Fruit fly (Drosophila melanogaster) whole organism, embryonic: ENCODE data around the gene Cpr64Ab.

Source experiments
- Aef1 ChIP-seq: fragments of 200-800 bp; sonication (Bioruptor generic); IDR thresholded peaks from 3 replicates; pipeline ENCODE4 v1.3.6; 2022; ENCODE audit warnings: missing biosample characterization, missing genetic modification characterization
- B-H2 ChIP-seq: fragments of 200-800 bp; sonication (Bioruptor generic); optimal IDR thresholded peaks from 2 replicates; lab custom pipeline; 2018; ENCODE audit warnings: missing biosample characterization, mild to moderate bottlenecking, missing genetic modification characterization
- CG10209 ChIP-seq: fragments of 200-800 bp; sonication (Bioruptor generic); optimal IDR thresholded peaks from 3 replicates; lab custom pipeline; 2017; ENCODE audit warnings: missing biosample characterization, mild to moderate bottlenecking, missing genetic modification characterization, missing genetic modification reagents
- CG12155 ChIP-seq: fragments of 200-800 bp; sonication (Bioruptor generic); optimal IDR thresholded peaks from 3 replicates; lab custom pipeline; 2016; ENCODE audit warnings: missing biosample characterization, missing genetic modification characterization
- CG14014 ChIP-seq: fragments of 200-800 bp; sonication (Bioruptor generic); IDR thresholded peaks from 2 replicates; pipeline ENCODE4 v1.3.6; 2022; ENCODE audit warnings: missing biosample characterization, missing genetic modification characterization
- CG14667 ChIP-seq: fragments of 200-800 bp; sonication (Bioruptor generic); IDR thresholded peaks from 2 replicates; pipeline ENCODE4 v1.3.6; 2022; ENCODE audit warnings: missing biosample characterization, missing genetic modification characterization
- CG14965 ChIP-seq: fragments of 200-800 bp; sonication (Bioruptor generic); optimal IDR thresholded peaks from 2 replicates; lab custom pipeline; 2016; ENCODE audit warnings: missing biosample characterization, missing genetic modification characterization, borderline replicate concordance
- CG15696 ChIP-seq: fragments of 200-800 bp; sonication (Bioruptor generic); optimal IDR thresholded peaks from 2 replicates; lab custom pipeline; 2019; ENCODE audit warnings: missing biosample characterization, mild to moderate bottlenecking, missing genetic modification characterization, moderate library complexity
- CG2120 ChIP-seq: fragments of 200-800 bp; sonication (Bioruptor generic); optimal IDR thresholded peaks from 3 replicates; lab custom pipeline; 2016; ENCODE audit warnings: missing biosample characterization, missing genetic modification characterization
- CG2889 ChIP-seq: fragments of 200-800 bp; sonication (Bioruptor generic); IDR thresholded peaks from 3 replicates; pipeline ENCODE4 v1.3.6; 2022; ENCODE audit warnings: missing biosample characterization, missing genetic modification characterization
- CG31365 ChIP-seq: fragments of 200-800 bp; sonication (Bioruptor generic); optimal IDR thresholded peaks from 2 replicates; lab custom pipeline; 2018; ENCODE audit warnings: missing biosample characterization, mild to moderate bottlenecking, missing genetic modification characterization
- CG31441 ChIP-seq: fragments of 200-800 bp; sonication (Bioruptor generic); IDR thresholded peaks from 2 replicates; pipeline ENCODE4 v1.3.6; 2022; ENCODE audit warnings: missing biosample characterization, missing genetic modification characterization
- CG3163 ChIP-seq: fragments of 200-800 bp; sonication (Bioruptor generic); optimal IDR thresholded peaks from 3 replicates; lab custom pipeline; 2016; ENCODE audit warnings: missing biosample characterization, missing genetic modification characterization
- CG3407 ChIP-seq: fragments of 200-800 bp; sonication (Bioruptor generic); optimal IDR thresholded peaks from 2 replicates; lab custom pipeline; 2018; ENCODE audit warnings: missing biosample characterization, mild to moderate bottlenecking, missing genetic modification characterization
- CG7372 ChIP-seq: fragments of 200-800 bp; sonication (Bioruptor generic); IDR thresholded peaks from 2 replicates; pipeline ENCODE4 v1.3.6; 2022; ENCODE audit warnings: missing biosample characterization, missing genetic modification characterization
- CG7839 ChIP-seq: fragments of 200-800 bp; sonication (Bioruptor generic); optimal IDR thresholded peaks from 3 replicates; lab custom pipeline; 2018; ENCODE audit warnings: missing biosample characterization, mild to moderate bottlenecking, missing genetic modification characterization, moderate library complexity
- CG8089 ChIP-seq: fragments of 200-800 bp; sonication (Bioruptor generic); optimal IDR thresholded peaks from 3 replicates; lab custom pipeline; 2016; ENCODE audit warnings: missing biosample characterization, missing genetic modification characterization
- CG8478 ChIP-seq: fragments of >200 bp; optimal IDR thresholded peaks from 2 replicates; lab custom pipeline; 2018
- CG9215 ChIP-seq: fragments of 200-800 bp; sonication (Bioruptor generic); IDR thresholded peaks from 2 replicates; pipeline ENCODE4 v1.3.6; 2022; ENCODE audit warnings: missing biosample characterization, missing genetic modification characterization
- CG9876 ChIP-seq: fragments of 200-800 bp; sonication (Bioruptor generic); optimal IDR thresholded peaks from 2 replicates; lab custom pipeline; 2016; ENCODE audit warnings: missing biosample characterization, missing genetic modification characterization
- CrebB ChIP-seq: fragments of 200-800 bp; sonication (Bioruptor generic); optimal IDR thresholded peaks from 3 replicates; lab custom pipeline; 2018; ENCODE audit warnings: missing biosample characterization, mild to moderate bottlenecking, missing genetic modification characterization
- Dek ChIP-seq: fragments of 200-800 bp; sonication (Bioruptor generic); optimal IDR thresholded peaks from 3 replicates; lab custom pipeline; 2019; ENCODE audit warnings: missing biosample characterization, mild to moderate bottlenecking, missing genetic modification characterization, moderate library complexity
- Dfd ChIP-seq, 2 experiments: fragments of >200 bp; optimal IDR thresholded peaks; 2 replicates each; lab custom pipeline; 2017; ENCODE audit warnings: missing biosample characterization in 2 of 2, missing genetic modification characterization in 2 of 2
- Gug ChIP-seq: fragments of 200-800 bp; sonication (Bioruptor generic); IDR thresholded peaks from 4 replicates; pipeline ENCODE4 v1.3.6; 2022; ENCODE audit warnings: missing biosample characterization, missing genetic modification characterization
- HmgZ ChIP-seq: fragments of 200-800 bp; sonication (Bioruptor generic); optimal IDR thresholded peaks from 2 replicates; lab custom pipeline; 2018; ENCODE audit warnings: missing biosample characterization, mild to moderate bottlenecking, missing genetic modification characterization
- Hmr ChIP-seq: fragments of 200-800 bp; sonication (Bioruptor generic); optimal IDR thresholded peaks from 3 replicates; lab custom pipeline; 2017; ENCODE audit warnings: mild to moderate bottlenecking, missing biosample characterization, missing genetic modification reagents, missing genetic modification characterization
- Hr39 ChIP-seq: fragments of >200 bp; optimal IDR thresholded peaks from 2 replicates; lab custom pipeline; 2017
- Mad ChIP-seq: fragments of 200-800 bp; sonication (Bioruptor generic); optimal IDR thresholded peaks from 2 replicates; lab custom pipeline; 2016; ENCODE audit warnings: missing biosample characterization, missing genetic modification characterization
- NC2β ChIP-seq: fragments of 200-800 bp; sonication (Bioruptor generic); optimal IDR thresholded peaks from 2 replicates; lab custom pipeline; 2016; ENCODE audit warnings: missing biosample characterization, missing genetic modification characterization
- NFAT ChIP-seq: fragments of 200-800 bp; sonication (Bioruptor generic); IDR thresholded peaks from 2 replicates; pipeline ENCODE4 v1.3.6; 2022; ENCODE audit warnings: missing biosample characterization, missing genetic modification characterization
- Stat92E ChIP-seq, 3 experiments: fragments of >200 bp in 2 of 3; fragments of 200-800 bp in 1 of 3; sonication (Bioruptor generic) in 1 of 3; optimal IDR thresholded peaks; 2 replicates each; lab custom pipeline; 2017 to 2019; ENCODE audit warnings: missing biosample characterization in 3 of 3, missing genetic modification characterization in 3 of 3, mild to moderate bottlenecking in 1 of 3, moderate library complexity in 1 of 3
- Usf ChIP-seq: fragments of 200-800 bp; sonication (Bioruptor generic); optimal IDR thresholded peaks from 2 replicates; lab custom pipeline; 2017; ENCODE audit warnings: missing genotype, missing biosample characterization, missing genetic modification characterization
- Vsx1 ChIP-seq: fragments of 200-800 bp; sonication (Bioruptor generic); optimal IDR thresholded peaks from 2 replicates; lab custom pipeline; 2017; ENCODE audit warnings: missing biosample characterization, mild to moderate bottlenecking, missing genetic modification characterization, missing genetic modification reagents
- Xbp1 ChIP-seq: fragments of 200-800 bp; sonication (Bioruptor generic); optimal IDR thresholded peaks from 3 replicates; lab custom pipeline; 2016; ENCODE audit warnings: missing biosample characterization, mild to moderate bottlenecking, missing genetic modification characterization
- bowl ChIP-seq: fragments of 200-800 bp; sonication (Bioruptor generic); IDR thresholded peaks from 2 replicates; pipeline ENCODE4 v1.3.6; 2022; ENCODE audit warnings: missing biosample characterization, missing genetic modification characterization
- bsh ChIP-seq, 2 experiments: fragments of 200-800 bp; sonication (Bioruptor generic); optimal IDR thresholded peaks; 2 replicates each; lab custom pipeline; 2017 to 2018; ENCODE audit warnings: mild to moderate bottlenecking in 2 of 2, missing biosample characterization in 2 of 2, missing genetic modification characterization in 2 of 2, moderate library complexity in 1 of 2
- cato ChIP-seq: fragments of 200-800 bp; sonication (Bioruptor generic); optimal IDR thresholded peaks from 2 replicates; lab custom pipeline; 2016; ENCODE audit warnings: missing biosample characterization, missing genetic modification characterization, borderline replicate concordance
- ftz-f1 ChIP-seq: fragments of 200-800 bp; sonication (Bioruptor generic); optimal IDR thresholded peaks from 2 replicates; lab custom pipeline; 2016; ENCODE audit warnings: missing biosample characterization, missing genetic modification characterization
- gcm2 ChIP-seq: fragments of 200-800 bp; sonication (Bioruptor generic); optimal IDR thresholded peaks from 2 replicates; lab custom pipeline; 2016; ENCODE audit warnings: missing biosample characterization, missing genetic modification characterization
- grau ChIP-seq: fragments of 200-800 bp; optimal IDR thresholded peaks from 3 replicates; lab custom pipeline; 2019; ENCODE audit warnings: missing biosample characterization, mild to moderate bottlenecking, missing genetic modification characterization, moderate library complexity
- h ChIP-seq: fragments of >200 bp; optimal IDR thresholded peaks from 2 replicates; lab custom pipeline; 2017
- jigr1 ChIP-seq: fragments of 200-800 bp; sonication (Bioruptor generic); IDR thresholded peaks from 3 replicates; pipeline ENCODE4 v1.3.6; 2022; ENCODE audit warnings: missing biosample characterization, missing genetic modification characterization
- lab ChIP-seq: fragments of 200-800 bp; sonication (Bioruptor generic); optimal IDR thresholded peaks from 3 replicates; lab custom pipeline; 2017; ENCODE audit warnings: missing biosample characterization, missing genetic modification characterization, mild to moderate bottlenecking, moderate library complexity, missing genetic modification reagents
- lola ChIP-seq, 3 experiments: fragments of >200 bp in 2 of 3; fragments of 200-800 bp in 1 of 3; sonication (Bioruptor generic) in 1 of 3; optimal IDR thresholded peaks; 2 replicates each; lab custom pipeline; 2017 to 2019; ENCODE audit warnings: missing biosample characterization in 3 of 3, missing genetic modification characterization in 3 of 3, mild to moderate bottlenecking in 1 of 3, moderate library complexity in 1 of 3
- prd ChIP-seq, 3 experiments: fragments of >200 bp in 2 of 3; fragments of 200-800 bp in 1 of 3; sonication (Bioruptor generic) in 1 of 3; optimal IDR thresholded peaks in 2 of 3; IDR thresholded peaks in 1 of 3; 2 replicates in 2 of 3; 3 replicates in 1 of 3; pipeline versions ENCODE4 v1.3.6 to Lab custom; 2017 to 2022; ENCODE audit warnings: missing biosample characterization in 1 of 3, missing genetic modification characterization in 1 of 3
- ssp ChIP-seq: fragments of 200-800 bp; sonication (Bioruptor generic); IDR thresholded peaks from 2 replicates; pipeline ENCODE4 v1.3.6; 2022; ENCODE audit warnings: missing biosample characterization, missing genetic modification characterization
- stwl ChIP-seq: fragments of 200-800 bp; sonication (Bioruptor generic); optimal IDR thresholded peaks from 3 replicates; lab custom pipeline; 2018; ENCODE audit warnings: missing biosample characterization, mild to moderate bottlenecking, missing genetic modification characterization, moderate library complexity
- vvl ChIP-seq: fragments of 200-800 bp; sonication (Bioruptor generic); IDR thresholded peaks from 2 replicates; pipeline ENCODE4 v1.3.6; 2022; ENCODE audit warnings: missing biosample characterization, missing genetic modification characterization

The Cpr64Ab gene

dm6 chr3L:4242428-4242827 is 31.1 kb upstream of the Cpr64Ab start, which contains the start of gene pav (continued):
- peak; percentile 39 for TF ChIP-seq stwl (tag; lab: Kevin White, UChicago)
- TF ChIP-seq ftz-f1 = peak; percentile 46
- no peak for TF ChIP-seq CG10209 (GFP tag; lab: Kevin White, UChicago)
- TF ChIP-seq CG9876 = no peak
- peak; percentile 11 for TF ChIP-seq CG15696 (tag; lab: Kevin White, UChicago)
- TF ChIP-seq CG8089 = no peak
- peak; percentile 4 for TF ChIP-seq Mad (GFP tag; lab: Kevin White, UChicago)
- no peak; the same call in 1 of the 2 replicates for TF ChIP-seq CG31441
- no peak for TF ChIP-seq h (lab: Kevin White, UChicago)
- TF ChIP-seq lola (GFP tag; optimal IDR thresholded peaks at IDR 0.05; lab: Kevin White, UChicago) = peak in 1 of 3 experiments; percentile 30
- peak; percentile 19 for TF ChIP-seq CG12155 (GFP tag; lab: Kevin White, UChicago)
- no peak for TF ChIP-seq Aef1 (GFP tag; lab: Robert Waterston, UW)
- TF ChIP-seq Xbp1 (GFP tag; lab: Kevin White, UChicago) = peak; percentile 40
- peak; percentile 2 for TF ChIP-seq CrebB
- TF ChIP-seq lab (GFP tag; lab: Kevin White, UChicago) = no peak
- peak; percentile 72 for TF ChIP-seq HmgZ (tag; lab: Kevin White, UChicago)
- peak; percentile 41 for TF ChIP-seq CG2120 (GFP tag; lab: Kevin White, UChicago)
- no peak for TF ChIP-seq CG3407
- TF ChIP-seq cato (GFP tag; lab: Kevin White, UChicago) = no peak
- TF ChIP-seq jigr1 (GFP tag; lab: Robert Waterston, UW) = no peak
- TF ChIP-seq CG7372 (GFP tag; lab: Robert Waterston, UW) = peak; percentile 58
- peak in 1 of 3 experiments; percentile 42 for TF ChIP-seq Stat92E (GFP tag; optimal IDR thresholded peaks at IDR 0.05; lab: Kevin White, UChicago)
- TF ChIP-seq, all 482 proteins: peak for 116

- TF ChIP-seq bsh (GFP tag; optimal IDR thresholded peaks at IDR 0.05; lab: Kevin White, UChicago) (peak; percentile 66 to 93), CG14014 (GFP tag; lab: Robert Waterston, UW) (peak; percentile 80), Hmr (GFP tag; lab: Kevin White, UChicago) (peak; percentile 89), Gug (GFP tag; lab: Robert Waterston, UW) (peak; percentile 73; the same call in 3 of the 4 replicates), Dfd (GFP tag; optimal IDR thresholded peaks at IDR 0.05; lab: Kevin White, UChicago) (no peak), Usf (GFP tag; lab: Kevin White, UChicago) (peak; percentile 71), CG14667 (GFP tag; lab: Robert Waterston, UW) (peak; percentile 63), gcm2 (peak; percentile 65), NC2β (GFP tag; lab: Kevin White, UChicago) (peak; percentile 64), vvl (GFP tag; lab: Robert Waterston, UW) (peak; percentile 81), ssp (peak; percentile 47), CG2889 (GFP tag; lab: Robert Waterston, UW) (peak; percentile 58; the same call in 2 of the 3 replicates), grau (tag; lab: Kevin White, UChicago) (peak; percentile 99), CG3163 (GFP tag; lab: Kevin White, UChicago) (peak; percentile 70), CG7839 (tag; lab: Kevin White, UChicago) (peak; percentile 89), NFAT (peak; percentile 76), bowl (GFP tag; lab: Robert Waterston, UW) (peak; percentile 61), prd (optimal IDR thresholded peaks at IDR 0.05; lab: Kevin White, UChicago) (no peak), prd (GFP tag; IDR thresholded peaks at IDR 0.05; lab: Robert Waterston, UW) (peak; percentile 73), CG14965 (peak; percentile 41), Hr39 (lab: Kevin White, UChicago) (no peak), CG9215 (GFP tag; lab: Robert Waterston, UW) (peak; percentile 65), B-H2 (GFP tag; lab: Kevin White, UChicago) (peak; percentile 78), Stat92E (GFP tag; optimal IDR thresholded peaks at IDR 0.05; lab: Kevin White, UChicago) (peak in 1 of 3 experiments; percentile 75), CG8478 (lab: Kevin White, UChicago) (no peak), Vsx1 (GFP tag; lab: Kevin White, UChicago) (no peak), CG31365 (peak; percentile 41), CG8089 (peak; percentile 66), Dek (tag; lab: Kevin White, UChicago) (peak; percentile 91)
These were observed 28.3 kb upstream of the Cpr64Ab start, which contains the start of gene Sqor for dm6 chr3L:4239442-4240322. Gene Sqor, plus strand, starts transcription at chr3L:4240173.
